Worm (Caenorhabditis elegans): Measurements from ENCODE around the gene C06C6.9.

Gene C06C6.9

ce11 chrV:16036166-16036565 is 39.6 kb upstream of the C06C6.9 start, which contains the start of gene T10C6.10:
T10C6.10 (plus strand) TSS chrV:16036413.
- TF ChIP-seq elt-3 (tag; optimal IDR thresholded peaks at IDR 0.05) (no peak), sptf-1 (tag; optimal IDR thresholded peaks at IDR 0.05) (no peak), nhr-76 (tag; optimal IDR thresholded peaks at IDR 0.05) (no peak), drap-1 (GFP tag; optimal IDR thresholded peaks at IDR 0.05) (no peak), ces-1 (GFP tag; optimal IDR thresholded peaks at IDR 0.05) (no peak), M03D4.4 (tag; optimal IDR thresholded peaks at IDR 0.05) (no peak), ceh-43 (GFP tag; optimal IDR thresholded peaks at IDR 0.05) (no peak), ceh-39 (tag; optimal IDR thresholded peaks at IDR 0.05) (no peak), elt-1 (tag; optimal IDR thresholded peaks at IDR 0.05; ENCODE audit: borderline replicate concordance, insufficient read depth) (no peak), nhr-28 (tag; optimal IDR thresholded peaks at IDR 0.05) (no peak), zip-8 (tag; optimal IDR thresholded peaks at IDR 0.05) (no peak), nhr-2 (tag; optimal IDR thresholded peaks at IDR 0.05) (no peak), bed-3 (GFP tag; optimal IDR thresholded peaks at IDR 0.05) (no peak), tbx-8 (GFP tag; optimal IDR thresholded peaks at IDR 0.05) (no peak), ham-2 (GFP tag; optimal IDR thresholded peaks at IDR 0.05) (no peak), sem-2 (GFP tag; optimal IDR thresholded peaks at IDR 0.05) (no peak), blmp-1 (tag; optimal IDR thresholded peaks at IDR 0.05) (no peak), hlh-1 (tag; optimal IDR thresholded peaks at IDR 0.05) (no peak), lin-13 (tag; optimal IDR thresholded peaks at IDR 0.05) (no peak), mab-5 (tag; optimal IDR thresholded peaks at IDR 0.05) (no peak)

ce11 chrV:16033491-16033890 is 36.9 kb upstream of the C06C6.9 start:
- no peak for TF ChIP-seq mep-1 (tag; optimal IDR thresholded peaks at IDR 0.05)
- no peak for TF ChIP-seq bed-3 (GFP tag; optimal IDR thresholded peaks at IDR 0.05)
- no peak for TF ChIP-seq snpc-4 (tag; optimal IDR thresholded peaks at IDR 0.05)
- TF ChIP-seq nhr-12 (tag; optimal IDR thresholded peaks at IDR 0.05) = no peak
- no peak for TF ChIP-seq tbx-8 (GFP tag; optimal IDR thresholded peaks at IDR 0.05)
- no peak for TF ChIP-seq cnd-1 (tag; optimal IDR thresholded peaks at IDR 0.05)
- no peak for TF ChIP-seq hlh-1 (tag; optimal IDR thresholded peaks at IDR 0.05)

ce11 chrV:16032761-16033160 is 36.2 kb upstream of the C06C6.9 start, which contains the start of gene T10C6.16:
T10C6.16 (minus strand) TSS chrV:16033005.
- TF ChIP-seq cnd-1 (tag; optimal IDR thresholded peaks at IDR 0.05) (no peak), lin-13 (tag; optimal IDR thresholded peaks at IDR 0.05) (no peak), tbx-8 (GFP tag; optimal IDR thresholded peaks at IDR 0.05) (no peak), elt-1 (tag; optimal IDR thresholded peaks at IDR 0.05; ENCODE audit: borderline replicate concordance, insufficient read depth) (no peak), mep-1 (tag; optimal IDR thresholded peaks at IDR 0.05) (no peak), ceh-83 (GFP tag; optimal IDR thresholded peaks at IDR 0.05) (no peak), ceh-39 (tag; optimal IDR thresholded peaks at IDR 0.05) (no peak), ceh-43 (GFP tag; optimal IDR thresholded peaks at IDR 0.05) (no peak), lsy-2 (tag; optimal IDR thresholded peaks at IDR 0.05) (no peak), hlh-1 (tag; optimal IDR thresholded peaks at IDR 0.05) (no peak), ces-1 (GFP tag; optimal IDR thresholded peaks at IDR 0.05) (no peak), pha-4 (tag; optimal IDR thresholded peaks at IDR 0.05) (no peak), unc-120 (tag; optimal IDR thresholded peaks at IDR 0.05; ENCODE audit: poor library complexity, severe bottlenecking) (no peak), blmp-1 (tag; optimal IDR thresholded peaks at IDR 0.05) (no peak), elt-3 (tag; optimal IDR thresholded peaks at IDR 0.05) (no peak), flh-1 (GFP tag; optimal IDR thresholded peaks at IDR 0.05) (no peak)

ce11 chrV:16031571-16031970 is 35.0 kb upstream of the C06C6.9 start, which contains the start of gene T10C6.7:
T10C6.7 (minus strand) TSS chrV:16031713.
- TF ChIP-seq ztf-11 (tag; optimal IDR thresholded peaks at IDR 0.05) (no peak), hlh-1 (tag; optimal IDR thresholded peaks at IDR 0.05) (no peak), ceh-83 (GFP tag; optimal IDR thresholded peaks at IDR 0.05) (no peak), pha-4 (tag; optimal IDR thresholded peaks at IDR 0.05) (no peak), nhr-237 (tag; optimal IDR thresholded peaks at IDR 0.05) (no peak), zip-8 (tag; optimal IDR thresholded peaks at IDR 0.05) (no peak), blmp-1 (tag; optimal IDR thresholded peaks at IDR 0.05) (no peak), ham-2 (GFP tag; optimal IDR thresholded peaks at IDR 0.05) (no peak), nhr-28 (tag; optimal IDR thresholded peaks at IDR 0.05) (no peak), unc-62 (GFP tag; optimal IDR thresholded peaks at IDR 0.05) (no peak), nhr-12 (tag; optimal IDR thresholded peaks at IDR 0.05) (no peak), snpc-4 (tag; optimal IDR thresholded peaks at IDR 0.05) (no peak), tbx-8 (GFP tag; optimal IDR thresholded peaks at IDR 0.05) (no peak), lin-13 (tag; optimal IDR thresholded peaks at IDR 0.05) (no peak), elt-1 (tag; optimal IDR thresholded peaks at IDR 0.05; ENCODE audit: borderline replicate concordance, insufficient read depth) (no peak), lin-32 (GFP tag; optimal IDR thresholded peaks at IDR 0.05) (no peak)
